Worm (Caenorhabditis elegans): ENCODE results near the gene K01A2.4.

DNA sequence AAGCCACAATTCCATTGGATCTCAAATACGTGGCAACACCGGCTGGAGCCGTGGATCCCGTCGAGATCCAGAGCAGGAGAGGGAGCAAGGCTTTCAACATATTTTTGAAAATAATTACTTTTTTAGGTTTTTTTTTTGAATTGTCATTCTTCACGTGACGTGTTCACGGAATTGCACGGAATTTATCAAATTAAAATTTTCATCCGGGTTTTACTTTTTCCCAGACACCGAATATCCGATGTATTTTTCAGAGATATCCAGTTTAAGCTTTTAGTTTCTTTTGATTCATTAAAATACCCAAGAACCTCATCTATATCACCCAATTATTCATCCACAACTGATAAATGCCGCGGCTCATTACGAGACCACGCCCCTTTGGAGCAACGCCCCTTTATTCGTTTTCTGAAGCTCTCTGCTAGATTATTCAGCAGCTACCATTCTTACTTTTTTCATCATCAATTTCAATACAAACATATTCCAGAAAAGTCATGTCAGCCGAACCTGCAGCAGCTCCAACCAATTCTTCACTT is 10.3 kb upstream of the K01A2.4 start, which contains the start of the genes clec-117 and B0432.1:
- TF ChIP-seq ref-1 (GFP tag; conservative IDR thresholded peaks at IDR 0.05) (no peak), T22C8.4 (GFP tag; IDR thresholded peaks at IDR 0.05) (no peak), med-1 (GFP tag; optimal IDR thresholded peaks at IDR 0.05; ENCODE audit: insufficient read depth) (no peak), tab-1 (GFP tag; IDR thresholded peaks at IDR 0.05) (no peak), flt-1 (GFP tag; IDR thresholded peaks at IDR 0.05) (no peak), ztf-23 (GFP tag; IDR thresholded peaks at IDR 0.05) (no peak), cog-1 (tag; optimal IDR thresholded peaks at IDR 0.05) (no peak), ztf-29 (GFP tag; IDR thresholded peaks at IDR 0.05) (no peak), klf-2 (GFP tag; conservative IDR thresholded peaks at IDR 0.05) (no peak)
